Fruit fly (Drosophila melanogaster) whole organism, embryonic: ENCODE data around the gene VhaSFD.
A peak's percentile ranks its signal among the peaks of the same experiment; 100 is the strongest.

Experiments
- CG1024 ChIP-seq: fragments of 200-800 bp; sonication (Bioruptor generic); IDR thresholded peaks from 2 replicates; pipeline ENCODE4 v1.3.6; 2022; ENCODE audit warnings: missing biosample characterization, missing genetic modification characterization
- CG10959 ChIP-seq: fragments of 200-800 bp; sonication (Bioruptor generic); IDR thresholded peaks from 2 replicates; pipeline ENCODE4 v1.3.6; 2022; ENCODE audit warnings: missing biosample characterization, missing genetic modification characterization
- CG12071 ChIP-seq: fragments of 200-800 bp; sonication (Bioruptor generic); optimal IDR thresholded peaks from 3 replicates; lab custom pipeline; 2018; ENCODE audit warnings: missing biosample characterization, mild to moderate bottlenecking, missing genetic modification characterization
- CG12104 ChIP-seq: fragments of 200-800 bp; sonication (Bioruptor generic); optimal IDR thresholded peaks from 3 replicates; lab custom pipeline; 2016; ENCODE audit warnings: missing biosample characterization, missing genetic modification characterization
- CG12744 ChIP-seq: fragments of 200-800 bp; sonication (Bioruptor generic); optimal IDR thresholded peaks from 2 replicates; lab custom pipeline; 2016; ENCODE audit warnings: missing biosample characterization, missing genetic modification characterization
- CG12942 ChIP-seq: fragments of 200-800 bp; sonication (Bioruptor generic); optimal IDR thresholded peaks from 3 replicates; lab custom pipeline; 2016; ENCODE audit warnings: missing biosample characterization, missing genetic modification characterization
- CG15011 ChIP-seq: fragments of 200-800 bp; sonication (Bioruptor generic); optimal IDR thresholded peaks from 3 replicates; lab custom pipeline; 2018; ENCODE audit warnings: missing biosample characterization, mild to moderate bottlenecking, missing genetic modification characterization
- CG1529 ChIP-seq: fragments of 200-800 bp; sonication (Bioruptor generic); optimal IDR thresholded peaks from 3 replicates; lab custom pipeline; 2018; ENCODE audit warnings: missing biosample characterization, missing genetic modification characterization
- CG15601 ChIP-seq: fragments of 200-800 bp; sonication (Bioruptor generic); optimal IDR thresholded peaks from 3 replicates; lab custom pipeline; 2019; ENCODE audit warnings: missing biosample characterization, mild to moderate bottlenecking, missing genetic modification characterization, moderate library complexity
- CG1602 ChIP-seq: fragments of 200-800 bp; sonication (Bioruptor generic); optimal IDR thresholded peaks from 3 replicates; lab custom pipeline; 2016; ENCODE audit warnings: missing biosample characterization, missing genetic modification characterization
- CG17802 ChIP-seq: fragments of 200-800 bp; sonication (Bioruptor generic); optimal IDR thresholded peaks from 2 replicates; lab custom pipeline; 2018; ENCODE audit warnings: missing biosample characterization, mild to moderate bottlenecking, missing genetic modification characterization, moderate library complexity
- CG2116 ChIP-seq: fragments of 200-800 bp; sonication (Bioruptor generic); optimal IDR thresholded peaks from 3 replicates; lab custom pipeline; 2018; ENCODE audit warnings: missing biosample characterization, mild to moderate bottlenecking, missing genetic modification characterization
- CG2120 ChIP-seq: fragments of 200-800 bp; sonication (Bioruptor generic); optimal IDR thresholded peaks from 3 replicates; lab custom pipeline; 2016; ENCODE audit warnings: missing biosample characterization, missing genetic modification characterization
- CG2712 ChIP-seq: fragments of 200-800 bp; optimal IDR thresholded peaks from 3 replicates; lab custom pipeline; 2019; ENCODE audit warnings: missing biosample characterization, mild to moderate bottlenecking, missing genetic modification characterization, moderate library complexity
- CG2875 ChIP-seq: fragments of 200-800 bp; sonication (Bioruptor generic); optimal IDR thresholded peaks from 2 replicates; lab custom pipeline; 2017; ENCODE audit warnings: missing biosample characterization, mild to moderate bottlenecking, missing genetic modification characterization, missing genetic modification reagents
- CG30403 ChIP-seq: fragments of 200-800 bp; sonication (Bioruptor generic); optimal IDR thresholded peaks from 3 replicates; lab custom pipeline; 2016; ENCODE audit warnings: missing biosample characterization, missing genetic modification characterization
- CG34376 ChIP-seq: fragments of 200-800 bp; sonication (Bioruptor generic); optimal IDR thresholded peaks from 2 replicates; lab custom pipeline; 2018; ENCODE audit warnings: missing biosample characterization, mild to moderate bottlenecking, missing genetic modification characterization
- CG4360 ChIP-seq: fragments of 200-800 bp; sonication (Bioruptor generic); IDR thresholded peaks from 2 replicates; pipeline ENCODE4 v1.3.6; 2022; ENCODE audit warnings: missing biosample characterization, missing genetic modification characterization
- CG5245 ChIP-seq: fragments of 200-800 bp; sonication (Bioruptor generic); optimal IDR thresholded peaks from 3 replicates; lab custom pipeline; 2016; ENCODE audit warnings: missing biosample characterization, missing genetic modification characterization
- CG6765 ChIP-seq: fragments of 200-800 bp; sonication (Bioruptor generic); optimal IDR thresholded peaks from 3 replicates; lab custom pipeline; 2017; ENCODE audit warnings: missing biosample characterization, mild to moderate bottlenecking, missing genetic modification characterization
- CG9727 ChIP-seq: fragments of 200-800 bp; sonication (Bioruptor generic); optimal IDR thresholded peaks from 3 replicates; lab custom pipeline; 2017; ENCODE audit warnings: missing biosample characterization, mild to moderate bottlenecking, missing genetic modification characterization
- Ets65A ChIP-seq: fragments of 200-800 bp; sonication (Bioruptor generic); peaks from one replicate; lab custom pipeline; 2016; ENCODE audit warnings: missing biosample characterization, missing genetic modification characterization
- Hmr ChIP-seq: fragments of 200-800 bp; sonication (Bioruptor generic); optimal IDR thresholded peaks from 3 replicates; lab custom pipeline; 2017; ENCODE audit warnings: mild to moderate bottlenecking, missing biosample characterization, missing genetic modification reagents, missing genetic modification characterization
- Hr3 ChIP-seq: fragments of 200-800 bp; sonication (Bioruptor generic); optimal IDR thresholded peaks from 3 replicates; lab custom pipeline; 2016; ENCODE audit warnings: missing biosample characterization, missing genetic modification characterization
- Hsf ChIP-seq: fragments of 200-800 bp; sonication (Bioruptor generic); optimal IDR thresholded peaks from 3 replicates; lab custom pipeline; 2016; ENCODE audit warnings: missing biosample characterization, missing genetic modification characterization
- Max ChIP-seq: fragments of 200-800 bp; sonication (Bioruptor generic); optimal IDR thresholded peaks from 2 replicates; lab custom pipeline; 2016; ENCODE audit warnings: missing biosample characterization, mild to moderate bottlenecking, missing genetic modification characterization
- Med ChIP-seq: fragments of 200-800 bp; sonication (Bioruptor generic); peaks from one replicate; lab custom pipeline; 2016; ENCODE audit warnings: missing biosample characterization, missing genetic modification characterization, mild to moderate bottlenecking, inconsistent platforms, moderate library complexity
- Mrtf ChIP-seq: fragments of 200-800 bp; sonication (Bioruptor generic); IDR thresholded peaks from 3 replicates; pipeline ENCODE4 v1.3.6; 2022; ENCODE audit warnings: missing biosample characterization, missing genetic modification characterization
- ase ChIP-seq: fragments of 200-800 bp; sonication (Bioruptor generic); IDR thresholded peaks from 3 replicates; pipeline ENCODE4 v1.3.6; 2022; ENCODE audit warnings: missing biosample characterization, missing genetic modification characterization
- az2 ChIP-seq: fragments of 200-800 bp; sonication (Bioruptor generic); optimal IDR thresholded peaks from 3 replicates; lab custom pipeline; 2016; ENCODE audit warnings: missing biosample characterization, missing genetic modification characterization
- bowl ChIP-seq: fragments of 200-800 bp; sonication (Bioruptor generic); IDR thresholded peaks from 2 replicates; pipeline ENCODE4 v1.3.6; 2022; ENCODE audit warnings: missing biosample characterization, missing genetic modification characterization
- cato ChIP-seq: fragments of 200-800 bp; sonication (Bioruptor generic); optimal IDR thresholded peaks from 2 replicates; lab custom pipeline; 2016; ENCODE audit warnings: missing biosample characterization, missing genetic modification characterization, borderline replicate concordance
- dmrt11E ChIP-seq: fragments of 200-800 bp; sonication (Bioruptor generic); optimal IDR thresholded peaks from 3 replicates; lab custom pipeline; 2018; ENCODE audit warnings: missing biosample characterization, mild to moderate bottlenecking, missing genetic modification characterization, moderate library complexity
- dysf ChIP-seq: fragments of 200-800 bp; sonication (Bioruptor generic); IDR thresholded peaks from 3 replicates; pipeline ENCODE4 v1.3.6; 2022; ENCODE audit warnings: missing biosample characterization, missing genetic modification characterization
- ems ChIP-seq: fragments of 200-800 bp; sonication (Bioruptor generic); optimal IDR thresholded peaks from 3 replicates; lab custom pipeline; 2016; ENCODE audit warnings: missing biosample characterization, missing genetic modification characterization
- ewg ChIP-seq: fragments of 200-800 bp; sonication (Bioruptor generic); optimal IDR thresholded peaks from 3 replicates; lab custom pipeline; 2017; ENCODE audit warnings: mild to moderate bottlenecking, missing biosample characterization, missing genetic modification reagents, missing genetic modification characterization
- gcm ChIP-seq: fragments of 200-800 bp; sonication (Bioruptor generic); optimal IDR thresholded peaks from 2 replicates; lab custom pipeline; 2019; ENCODE audit warnings: missing biosample characterization, mild to moderate bottlenecking, missing genetic modification characterization, moderate library complexity
- gem ChIP-seq: fragments of 200-800 bp; sonication (Bioruptor generic); optimal IDR thresholded peaks from 2 replicates; lab custom pipeline; 2019; ENCODE audit warnings: missing biosample characterization, mild to moderate bottlenecking, missing genetic modification characterization, moderate library complexity
- gfzf ChIP-seq: fragments of 200-800 bp; sonication (Bioruptor generic); optimal IDR thresholded peaks from 2 replicates; lab custom pipeline; 2016; ENCODE audit warnings: missing biosample characterization, mild to moderate bottlenecking, missing genetic modification characterization, moderate library complexity
- kay ChIP-seq: fragments of 200-800 bp; sonication (Bioruptor generic); optimal IDR thresholded peaks from 2 replicates; lab custom pipeline; 2016; ENCODE audit warnings: missing biosample characterization, missing genetic modification characterization
- mam ChIP-seq: fragments of 200-800 bp; sonication (Bioruptor generic); optimal IDR thresholded peaks from 3 replicates; lab custom pipeline; 2016; ENCODE audit warnings: missing biosample characterization, missing genetic modification characterization
- nerfin-1 ChIP-seq: fragments of 200-800 bp; sonication (Bioruptor generic); optimal IDR thresholded peaks from 3 replicates; lab custom pipeline; 2019; ENCODE audit warnings: missing biosample characterization, mild to moderate bottlenecking, missing genetic modification characterization, moderate library complexity
- oc ChIP-seq: fragments of 200-800 bp; sonication (Bioruptor generic); optimal IDR thresholded peaks from 2 replicates; lab custom pipeline; 2018; ENCODE audit warnings: missing biosample characterization, mild to moderate bottlenecking, missing genetic modification characterization, moderate library complexity
- org-1 ChIP-seq: fragments of 200-800 bp; sonication (Bioruptor generic); optimal IDR thresholded peaks from 2 replicates; lab custom pipeline; 2017; ENCODE audit warnings: missing biosample characterization, missing genetic modification characterization
- sisA ChIP-seq: fragments of 200-800 bp; sonication (Bioruptor generic); IDR thresholded peaks from 2 replicates; pipeline ENCODE4 v1.3.6; 2022; ENCODE audit warnings: missing biosample characterization, missing genetic modification characterization
- sna ChIP-seq: fragments of 200-800 bp; sonication (Bioruptor generic); IDR thresholded peaks from 2 replicates; pipeline ENCODE4 v1.3.6; 2022; ENCODE audit warnings: missing biosample characterization, missing genetic modification characterization; ENCODE audit not compliant: partially characterized antibody
- so ChIP-seq: fragments of 200-800 bp; sonication (Bioruptor generic); IDR thresholded peaks from 3 replicates; pipeline ENCODE4 v1.3.6; 2022; ENCODE audit warnings: missing biosample characterization, missing genetic modification characterization
- tap ChIP-seq: fragments of 200-800 bp; optimal IDR thresholded peaks from 3 replicates; lab custom pipeline; 2019; ENCODE audit warnings: missing biosample characterization, mild to moderate bottlenecking, missing genetic modification characterization, moderate library complexity
- tio ChIP-seq: fragments of 200-800 bp; sonication (Bioruptor generic); optimal IDR thresholded peaks from 2 replicates; lab custom pipeline; 2017; ENCODE audit warnings: missing biosample characterization, missing genetic modification characterization, inconsistent platforms
- ttk ChIP-seq: fragments of 200-800 bp; sonication (Bioruptor generic); IDR thresholded peaks from 2 replicates; pipeline ENCODE4 v2.1.2; 2022; ENCODE audit warnings: missing biosample characterization, missing genetic modification characterization
- twi ChIP-seq: fragments of 200-800 bp; optimal IDR thresholded peaks from 2 replicates; lab custom pipeline; 2019; ENCODE audit warnings: missing biosample characterization, mild to moderate bottlenecking, missing genetic modification characterization, moderate library complexity
- vvl ChIP-seq: fragments of 200-800 bp; sonication (Bioruptor generic); IDR thresholded peaks from 2 replicates; pipeline ENCODE4 v1.3.6; 2022; ENCODE audit warnings: missing biosample characterization, missing genetic modification characterization

Gene VhaSFD

DNA sequence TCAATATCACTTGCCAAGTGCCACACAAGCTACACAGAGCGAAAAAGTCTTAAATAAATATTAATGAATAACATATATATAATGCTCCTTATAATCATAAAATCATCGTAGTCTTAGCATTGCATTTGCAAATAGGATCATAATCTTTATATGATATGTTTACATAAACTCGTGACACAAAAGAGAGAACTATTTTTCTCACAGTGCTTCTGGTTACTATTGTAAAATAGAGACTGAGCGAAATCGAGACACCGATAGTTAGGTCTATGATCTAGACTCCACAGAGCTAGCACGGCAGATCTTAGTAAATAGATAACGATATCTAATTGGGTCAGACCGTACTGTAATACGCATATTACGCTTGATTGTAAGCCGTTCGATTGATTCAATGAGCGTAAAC lies 17.9 kb downstream of the VhaSFD start (continued):
- peak; percentile 48 for TF ChIP-seq tio (GFP tag; lab: Kevin White, UChicago)
- peak; percentile 39 for TF ChIP-seq CG15601
- peak; percentile 60 for TF ChIP-seq CG9727 (GFP tag; lab: Kevin White, UChicago)
- TF ChIP-seq oc (tag; lab: Kevin White, UChicago) = peak; percentile 66
- peak; percentile 47 for TF ChIP-seq Med (GFP tag; lab: Kevin White, UChicago)
- TF ChIP-seq CG2116 (GFP tag; lab: Kevin White, UChicago) = no peak
- TF ChIP-seq Hsf = peak; percentile 48
- TF ChIP-seq CG2875 (GFP tag; lab: Kevin White, UChicago) = peak; percentile 51
- TF ChIP-seq CG2712 (tag; lab: Kevin White, UChicago) = no peak
- TF ChIP-seq CG1602 = peak; percentile 51
- TF ChIP-seq CG12071 (GFP tag; lab: Kevin White, UChicago) = no peak
- TF ChIP-seq CG17802 (tag; lab: Kevin White, UChicago) = no peak
- TF ChIP-seq nerfin-1 (tag; lab: Kevin White, UChicago) = no peak
- TF ChIP-seq CG1024 = peak; percentile 66
- peak; percentile 84 for TF ChIP-seq sisA
- peak; percentile 83 for TF ChIP-seq ttk (GFP tag; lab: Robert Waterston, UW)
- TF ChIP-seq CG12104 = peak; percentile 58
- TF ChIP-seq CG12942 (GFP tag; lab: Kevin White, UChicago) = peak; percentile 44
- TF ChIP-seq Ets65A = peak; percentile 86
- peak; percentile 39 for TF ChIP-seq CG2120 (GFP tag; lab: Kevin White, UChicago)
- TF ChIP-seq tap (tag; lab: Kevin White, UChicago) = no peak
- TF ChIP-seq dysf = peak; percentile 86
- TF ChIP-seq Hr3 (GFP tag; lab: Kevin White, UChicago) = peak; percentile 64
- peak; percentile 63 for TF ChIP-seq ewg (GFP tag; lab: Kevin White, UChicago)
- TF ChIP-seq CG6765 (GFP tag; lab: Kevin White, UChicago) = no peak
- no peak for TF ChIP-seq CG4360 (GFP tag; lab: Robert Waterston, UW)
- no peak for TF ChIP-seq ase (GFP tag; lab: Robert Waterston, UW)
- TF ChIP-seq CG12744 (GFP tag; lab: Kevin White, UChicago) = no peak
- TF ChIP-seq bowl (GFP tag; lab: Robert Waterston, UW) = peak; percentile 76; the same call in 1 of the 2 replicates
- TF ChIP-seq dmrt11E (tag; lab: Kevin White, UChicago) = peak; percentile 58
- TF ChIP-seq CG10959 (GFP tag; lab: Robert Waterston, UW) = peak; percentile 9; the same call in 1 of the 2 replicates
- TF ChIP-seq org-1 (GFP tag; lab: Kevin White, UChicago) = peak; percentile 67
- TF ChIP-seq az2 = peak; percentile 66
- peak; percentile 49 for TF ChIP-seq CG1529 (GFP tag; lab: Kevin White, UChicago)
- TF ChIP-seq twi (tag; lab: Kevin White, UChicago) = peak; percentile 0
- peak; percentile 5 for TF ChIP-seq mam (GFP tag; lab: Kevin White, UChicago)
- TF ChIP-seq sna = no peak
- peak; percentile 55 for TF ChIP-seq kay (GFP tag; lab: Kevin White, UChicago)
- no peak for TF ChIP-seq gfzf (GFP tag; lab: Kevin White, UChicago)
- peak; percentile 34 for TF ChIP-seq ems (GFP tag; lab: Kevin White, UChicago)
- TF ChIP-seq cato (GFP tag; lab: Kevin White, UChicago) = peak; percentile 30
- TF ChIP-seq vvl (GFP tag; lab: Robert Waterston, UW) = peak; percentile 86
- TF ChIP-seq CG30403 (GFP tag; lab: Kevin White, UChicago) = peak; percentile 79
- peak; percentile 69; the same call in 2 of the 3 replicates for TF ChIP-seq Mrtf (GFP tag; lab: Robert Waterston, UW)
- TF ChIP-seq CG15011 (GFP tag; lab: Kevin White, UChicago) = no peak
- peak; percentile 21 for TF ChIP-seq CG5245
- TF ChIP-seq CG34376 (GFP tag; lab: Kevin White, UChicago) = no peak
- TF ChIP-seq so (GFP tag; lab: Robert Waterston, UW) = peak; percentile 90
- peak; percentile 64 for TF ChIP-seq Hmr (GFP tag; lab: Kevin White, UChicago)
- peak; percentile 20 for TF ChIP-seq Max
- peak; percentile 71 for TF ChIP-seq gcm (GFP tag; lab: Kevin White, UChicago)
- peak; percentile 89 for TF ChIP-seq gem (tag; lab: Kevin White, UChicago)
